Fruit fly (Drosophila melanogaster): ENCODE results near the gene CG4872.

The CG4872 gene

dm6 chrX:16867622-16868021 lies 13.5 kb upstream of the CG4872 start (continued):
- TF ChIP-seq CG5180 (GFP tag; optimal IDR thresholded peaks at IDR 0.05) = no peak
- TF ChIP-seq ewg (GFP tag; optimal IDR thresholded peaks at IDR 0.05) = no peak
- no peak for TF ChIP-seq nom (GFP tag; optimal IDR thresholded peaks at IDR 0.05)
- no peak for TF ChIP-seq CG11085 (GFP tag; IDR thresholded peaks at IDR 0.05)
- no peak for TF ChIP-seq CkIIα-i1 (GFP tag; IDR thresholded peaks at IDR 0.05)
- no peak for TF ChIP-seq CG2202 (tag; optimal IDR thresholded peaks at IDR 0.05)
- no peak for TF ChIP-seq lmd (GFP tag; IDR thresholded peaks at IDR 0.05)
- TF ChIP-seq CG17912 (GFP tag; optimal IDR thresholded peaks at IDR 0.05) = no peak
- TF ChIP-seq sim (GFP tag; IDR thresholded peaks at IDR 0.05) = no peak
- TF ChIP-seq CG42726 (GFP tag; IDR thresholded peaks at IDR 0.05; ENCODE audit: partially characterized antibody) = no peak
- no peak for TF ChIP-seq CG18619 (GFP tag; optimal IDR thresholded peaks at IDR 0.05)
- no peak for TF ChIP-seq sob (GFP tag; IDR thresholded peaks at IDR 0.05)
- no peak for TF ChIP-seq eyg (GFP tag; optimal IDR thresholded peaks at IDR 0.05)
- no peak for TF ChIP-seq tx (GFP tag; optimal IDR thresholded peaks at IDR 0.05)
- no peak for TF ChIP-seq CG14860 (GFP tag; IDR thresholded peaks at IDR 0.05; ENCODE audit: partially characterized antibody)
- TF ChIP-seq CG7786 (GFP tag; optimal IDR thresholded peaks at IDR 0.05) = no peak
- no peak for TF ChIP-seq Doc2 (GFP tag; IDR thresholded peaks at IDR 0.05)
- peak; percentile 5 for TF ChIP-seq salm (tag; optimal IDR thresholded peaks at IDR 0.05)
- no peak for TF ChIP-seq CG3407 (GFP tag; optimal IDR thresholded peaks at IDR 0.05)
- no peak for TF ChIP-seq CG8765 (GFP tag; IDR thresholded peaks at IDR 0.05)
- peak; percentile 52 for TF ChIP-seq gem (tag; optimal IDR thresholded peaks at IDR 0.05)
- TF ChIP-seq rib (GFP tag; IDR thresholded peaks at IDR 0.05) = no peak
- no peak for TF ChIP-seq PHDP (tag; optimal IDR thresholded peaks at IDR 0.05)
- TF ChIP-seq ken (GFP tag; IDR thresholded peaks at IDR 0.05) = no peak
- no peak for TF ChIP-seq CG16863 (GFP tag; optimal IDR thresholded peaks at IDR 0.05)
- no peak for TF ChIP-seq ro (GFP tag; IDR thresholded peaks at IDR 0.05)
- no peak for TF ChIP-seq Med (GFP tag)
- TF ChIP-seq CG6175 (GFP tag; IDR thresholded peaks at IDR 0.05) = no peak
- no peak for TF ChIP-seq CG7963 (GFP tag; IDR thresholded peaks at IDR 0.05; ENCODE audit: partially characterized antibody)
- no peak for TF ChIP-seq CG12071 (GFP tag; optimal IDR thresholded peaks at IDR 0.05)
- TF ChIP-seq ase (GFP tag; IDR thresholded peaks at IDR 0.05) = 0 out of 3 replicates have a peak, but pooled peaks have one; percentile 16
- peak; percentile 7 for TF ChIP-seq CG8388 (GFP tag; optimal IDR thresholded peaks at IDR 0.05)
- no peak for TF ChIP-seq B-H1 (GFP tag; IDR thresholded peaks at IDR 0.05)
- TF ChIP-seq disco-r (GFP tag; optimal IDR thresholded peaks at IDR 0.05) = no peak
- no peak for TF ChIP-seq yki (optimal IDR thresholded peaks at IDR 0.05)
- TF ChIP-seq tup (GFP tag; optimal IDR thresholded peaks at IDR 0.05) = no peak
- TF ChIP-seq fd3F (GFP tag; optimal IDR thresholded peaks at IDR 0.05) = no peak
- no peak for TF ChIP-seq sima (GFP tag; optimal IDR thresholded peaks at IDR 0.05)
- TF ChIP-seq CG17328 (GFP tag; IDR thresholded peaks at IDR 0.05) = 0 out of 2 replicates have a peak, but pooled peaks have one; percentile 17
- no peak for TF ChIP-seq NfI (GFP tag; optimal IDR thresholded peaks at IDR 0.05)
- TF ChIP-seq nmo (GFP tag; optimal IDR thresholded peaks at IDR 0.05) = peak; percentile 29
- no peak for TF ChIP-seq CG10431 (GFP tag; optimal IDR thresholded peaks at IDR 0.05)
- TF ChIP-seq CG12299 (tag; optimal IDR thresholded peaks at IDR 0.05) = no peak
- TF ChIP-seq sqz (GFP tag; optimal IDR thresholded peaks at IDR 0.05) = no peak
- no peak for TF ChIP-seq CG11560 (tag; IDR thresholded peaks at IDR 0.05)
- peak; percentile 45; the same call in 1 of the 3 replicates for TF ChIP-seq ci (GFP tag; IDR thresholded peaks at IDR 0.05)
- no peak for TF ChIP-seq MBD-R2 (GFP tag; IDR thresholded peaks at IDR 0.05)
- TF ChIP-seq CG15269 (tag; optimal IDR thresholded peaks at IDR 0.05) = peak; percentile 51
- TF ChIP-seq CG10366 (GFP tag; IDR thresholded peaks at IDR 0.05) = peak; percentile 62
- TF ChIP-seq en (GFP tag; optimal IDR thresholded peaks at IDR 0.05) = no peak
- TF ChIP-seq dmrt99B (tag; optimal IDR thresholded peaks at IDR 0.05) = peak; percentile 66
- TF ChIP-seq CG13296 (GFP tag; optimal IDR thresholded peaks at IDR 0.05) = no peak
